Worm (Caenorhabditis elegans): Measurements from ENCODE around the gene sre-21.

sre-21 gene

DNA sequence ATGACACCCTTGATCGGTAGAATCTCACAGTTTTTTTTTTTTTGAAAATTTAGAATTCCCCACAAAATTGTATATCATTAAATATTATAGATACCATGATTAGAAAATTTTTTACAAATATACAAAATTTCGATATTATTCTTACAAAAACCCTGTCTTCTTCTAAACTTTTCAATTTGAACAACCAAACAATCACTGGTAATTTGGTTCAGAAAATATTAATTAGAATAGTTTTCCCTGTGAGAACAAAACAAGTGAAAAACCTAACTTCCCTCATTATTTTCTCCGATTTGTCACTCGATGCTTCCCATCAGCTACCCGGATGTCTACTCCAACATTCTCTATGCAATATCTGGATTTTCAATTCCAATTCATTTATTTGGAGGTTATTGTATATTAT is 37.0 kb upstream of the sre-21 start, which contains the start of gene srh-296:
Gene srh-296, plus strand, starts transcription at position 301 of the 400 bp plus-strand sequence.
- TF ChIP-seq dve-1 (tag; optimal IDR thresholded peaks at IDR 0.05) (no peak), hlh-6 (tag; optimal IDR thresholded peaks at IDR 0.05) (no peak), pqm-1 (tag; optimal IDR thresholded peaks at IDR 0.05) (no peak)

ce11 chrV:17805323-17805722 is 32.3 kb upstream of the sre-21 start, which contains the start of gene srh-291:
srh-291 (plus strand) TSS chrV:17805623.
- no peak for TF ChIP-seq ahr-1 (tag; optimal IDR thresholded peaks at IDR 0.05)
- TF ChIP-seq ceh-24 (tag; optimal IDR thresholded peaks at IDR 0.05): no peak
- TF ChIP-seq unc-3 (GFP tag; conservative IDR thresholded peaks at IDR 0.05): no peak
- TF ChIP-seq unc-3 (tag; optimal IDR thresholded peaks at IDR 0.05): no peak
- TF ChIP-seq ztf-16 (tag; optimal IDR thresholded peaks at IDR 0.05): no peak
- TF ChIP-seq pqm-1 (tag; optimal IDR thresholded peaks at IDR 0.05): no peak
- TF ChIP-seq pha-2 (tag; optimal IDR thresholded peaks at IDR 0.05): no peak
- TF ChIP-seq unc-86 (tag; optimal IDR thresholded peaks at IDR 0.05): no peak

DNA sequence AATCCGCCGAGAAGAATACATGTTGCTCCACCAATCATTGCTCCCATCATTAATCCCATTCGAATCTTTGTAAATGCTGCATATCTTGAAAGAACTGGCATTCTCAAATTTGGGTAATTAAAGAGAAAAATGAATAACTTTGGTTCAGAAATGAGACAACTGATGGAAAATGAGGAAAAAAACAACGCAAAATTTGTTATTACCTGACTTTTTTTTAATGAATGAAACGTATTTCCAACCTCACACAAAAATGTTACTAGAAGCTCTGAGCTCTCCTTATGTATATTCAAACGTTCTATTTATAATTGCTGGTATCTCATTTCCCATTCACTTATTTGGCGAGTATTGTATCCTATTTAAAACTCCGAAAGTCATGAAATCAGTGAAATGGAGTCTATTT is 29.5 kb upstream of the sre-21 start, which contains the start of the genes Y94A7B.11 and srh-292:
Gene Y94A7B.11, minus strand, starts transcription at position 101 of the 400 bp plus-strand sequence.
Gene srh-292, plus strand, starts transcription at position 251 of the 400 bp plus-strand sequence.
- TF ChIP-seq ama-1 (optimal IDR thresholded peaks at IDR 0.05) (no peak), che-1 (tag; optimal IDR thresholded peaks at IDR 0.05) (no peak), pha-2 (tag; optimal IDR thresholded peaks at IDR 0.05) (no peak), elt-2 (tag; optimal IDR thresholded peaks at IDR 0.05) (no peak), ceh-30 (tag; optimal IDR thresholded peaks at IDR 0.05) (no peak), Y22D7AL.16 (tag; optimal IDR thresholded peaks at IDR 0.05) (no peak), dmd-4 (tag; optimal IDR thresholded peaks at IDR 0.05; ENCODE audit: borderline replicate concordance) (no peak), elt-4 (tag; optimal IDR thresholded peaks at IDR 0.05) (no peak), pros-1 (tag; optimal IDR thresholded peaks at IDR 0.05) (no peak), sox-4 (tag; optimal IDR thresholded peaks at IDR 0.05) (no peak), gmeb-2 (tag; optimal IDR thresholded peaks at IDR 0.05) (no peak), C08G9.2 (tag; optimal IDR thresholded peaks at IDR 0.05) (no peak), unc-42 (tag; optimal IDR thresholded peaks at IDR 0.05) (no peak)

DNA sequence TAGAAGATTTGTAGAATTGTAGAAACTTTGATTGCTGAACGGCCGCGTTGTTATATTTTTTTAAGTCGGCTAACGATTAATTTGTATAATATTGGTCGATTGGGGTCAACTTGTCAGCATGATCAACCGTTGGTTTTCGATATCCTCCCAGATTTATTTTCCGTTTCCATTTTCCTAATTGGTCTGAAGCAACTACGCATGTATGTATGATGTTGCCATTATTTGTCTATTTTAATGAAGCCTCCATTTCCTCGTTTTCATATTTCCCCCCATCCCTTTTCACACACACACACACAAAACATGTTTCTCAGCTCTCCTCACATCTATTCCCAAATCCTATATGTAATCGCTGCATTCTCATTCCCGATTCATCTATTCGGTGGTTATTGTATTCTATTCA is 27.5 kb upstream of the sre-21 start, which contains the start of gene srh-287:
Gene srh-287, plus strand, starts transcription at position 301 of the 400 bp plus-strand sequence.
- TF ChIP-seq dmd-4 (tag; optimal IDR thresholded peaks at IDR 0.05; ENCODE audit: borderline replicate concordance): no peak
- TF ChIP-seq pat-9 (tag; optimal IDR thresholded peaks at IDR 0.05): no peak
- no peak for TF ChIP-seq ceh-24 (tag; optimal IDR thresholded peaks at IDR 0.05)
- TF ChIP-seq ceh-2 (tag; optimal IDR thresholded peaks at IDR 0.05): no peak
- TF ChIP-seq ceh-6 (GFP tag; optimal IDR thresholded peaks at IDR 0.05): no peak
- no peak for TF ChIP-seq unc-55 (GFP tag; optimal IDR thresholded peaks at IDR 0.05)
- TF ChIP-seq tbx-2 (tag; optimal IDR thresholded peaks at IDR 0.05): no peak
- no peak for TF ChIP-seq gmeb-2 (tag; optimal IDR thresholded peaks at IDR 0.05)
- TF ChIP-seq lin-11 (tag; optimal IDR thresholded peaks at IDR 0.05): no peak
- TF ChIP-seq pha-4 (tag; optimal IDR thresholded peaks at IDR 0.05): no peak
- TF ChIP-seq ceh-31 (tag; optimal IDR thresholded peaks at IDR 0.05): no peak
- TF ChIP-seq mec-3 (tag; optimal IDR thresholded peaks at IDR 0.05; ENCODE audit: borderline replicate concordance): no peak
- TF ChIP-seq F13H6.1 (tag; optimal IDR thresholded peaks at IDR 0.05): no peak
- no peak for TF ChIP-seq hlh-6 (tag; optimal IDR thresholded peaks at IDR 0.05)
- no peak for TF ChIP-seq ceh-45 (GFP tag; IDR thresholded peaks at IDR 0.05)
- no peak for TF ChIP-seq ama-1 (optimal IDR thresholded peaks at IDR 0.05)
- TF ChIP-seq Y22D7AL.16 (tag; optimal IDR thresholded peaks at IDR 0.05): no peak

DNA sequence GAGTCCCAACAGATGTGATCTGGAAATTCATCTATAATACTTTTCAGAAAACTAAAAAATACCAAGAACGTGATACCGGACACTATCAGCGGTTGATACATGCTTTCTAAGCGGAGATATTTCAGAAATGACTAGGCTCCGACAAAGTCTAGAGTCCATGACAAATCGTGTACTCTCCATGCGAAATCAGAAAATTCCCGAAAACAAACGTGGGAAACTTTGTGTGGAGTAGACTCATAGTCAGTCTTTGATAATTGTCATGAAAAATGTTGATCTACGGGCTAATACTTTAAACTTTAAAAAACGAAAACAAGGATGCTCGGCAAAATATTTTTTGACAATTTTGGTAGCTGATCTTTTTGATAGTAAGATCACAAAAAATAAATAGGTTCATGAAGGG is 25.8 kb upstream of the sre-21 start, which contains the start of gene srx-18:
Gene srx-18, minus strand, starts transcription at position 101 of the 400 bp plus-strand sequence.
- TF ChIP-seq pag-3 (tag; optimal IDR thresholded peaks at IDR 0.05; ENCODE audit: borderline replicate concordance) (no peak), ceh-30 (tag; optimal IDR thresholded peaks at IDR 0.05) (no peak), pros-1 (tag; optimal IDR thresholded peaks at IDR 0.05) (no peak), tbx-2 (tag; optimal IDR thresholded peaks at IDR 0.05) (no peak), hlh-15 (tag; optimal IDR thresholded peaks at IDR 0.05) (no peak), C38D4.7 (GFP tag; optimal IDR thresholded peaks at IDR 0.05) (no peak), ceh-22 (tag; optimal IDR thresholded peaks at IDR 0.05) (no peak), pqm-1 (tag; optimal IDR thresholded peaks at IDR 0.05) (no peak), K09A11.1 (tag; optimal IDR thresholded peaks at IDR 0.05; ENCODE audit: insufficient read depth) (no peak), elt-4 (tag; optimal IDR thresholded peaks at IDR 0.05) (no peak), unc-55 (GFP tag; optimal IDR thresholded peaks at IDR 0.05) (no peak)

All from whole organism, late embryonic.